Fruit fly (Drosophila melanogaster): Measurements from ENCODE around the gene CG10581.

Gene CG10581

dm6 chr3L:21037404-21037803 lies 3.4 kb upstream of the CG10581 start (continued):
- TF ChIP-seq CG6276 (GFP tag; optimal IDR thresholded peaks at IDR 0.05) (peak; percentile 56), OdsH (GFP tag; optimal IDR thresholded peaks at IDR 0.05) (peak; percentile 67), CG15336 (GFP tag; IDR thresholded peaks at IDR 0.05) (peak; percentile 80), Sox102F (GFP tag; optimal IDR thresholded peaks at IDR 0.05) (peak; percentile 20), Sox14 (GFP tag; optimal IDR thresholded peaks at IDR 0.05) (peak; percentile 54)

- TF ChIP-seq CG8319 (GFP tag; optimal IDR thresholded peaks at IDR 0.05) (no peak), fkh (GFP tag; optimal IDR thresholded peaks at IDR 0.05) (peak; percentile 84), Hr39 (GFP tag; optimal IDR thresholded peaks at IDR 0.05) (no peak), Met (GFP tag; optimal IDR thresholded peaks at IDR 0.05) (peak; percentile 2), esn (GFP tag; optimal IDR thresholded peaks at IDR 0.05) (peak; percentile 5), svp (GFP tag) (peak; percentile 65), CG1621 (tag; optimal IDR thresholded peaks at IDR 0.05) (no peak), CG6163 (GFP tag; IDR thresholded peaks at IDR 0.05) (0 out of 3 replicates have a peak, but pooled peaks have one; percentile 14), CG11902 (GFP tag; optimal IDR thresholded peaks at IDR 0.05) (no peak)
These were observed 2.4 kb upstream of the CG10581 start for dm6 chr3L:21036257-21036957.

dm6 chr3L:21035231-21035630 lies 1.2 kb upstream of the CG10581 start:
- no peak for TF ChIP-seq fkh (GFP tag; optimal IDR thresholded peaks at IDR 0.05)
- no peak for TF ChIP-seq CG9139 (GFP tag; optimal IDR thresholded peaks at IDR 0.05)
- no peak for TF ChIP-seq dac (GFP tag; optimal IDR thresholded peaks at IDR 0.05)
- no peak for TF ChIP-seq Gug (GFP tag; IDR thresholded peaks at IDR 0.05)
- TF ChIP-seq CG6808 (GFP tag; optimal IDR thresholded peaks at IDR 0.05) = no peak
- TF ChIP-seq Lpt (GFP tag; optimal IDR thresholded peaks at IDR 0.05) = no peak
- no peak for TF ChIP-seq Blimp-1 (GFP tag; optimal IDR thresholded peaks at IDR 0.05)

- peak; percentile 30 for TF ChIP-seq Sox102F (GFP tag; optimal IDR thresholded peaks at IDR 0.05)
- no peak for TF ChIP-seq CG32006 (GFP tag; optimal IDR thresholded peaks at IDR 0.05)
- peak; percentile 82 for TF ChIP-seq CG1621 (tag; optimal IDR thresholded peaks at IDR 0.05)
- TF ChIP-seq esn (GFP tag; optimal IDR thresholded peaks at IDR 0.05) = peak; percentile 39
- TF ChIP-seq lz (GFP tag; optimal IDR thresholded peaks at IDR 0.05) = peak; percentile 14
- TF ChIP-seq Sox14 (GFP tag; optimal IDR thresholded peaks at IDR 0.05) = no peak
- no peak for TF ChIP-seq topi (GFP tag; optimal IDR thresholded peaks at IDR 0.05)
- peak; percentile 16 for TF ChIP-seq CG31627 (GFP tag; optimal IDR thresholded peaks at IDR 0.05)
- peak; percentile 24 for TF ChIP-seq CG3919 (GFP tag; optimal IDR thresholded peaks at IDR 0.05)
- TF ChIP-seq Eip78C (GFP tag) = peak; percentile 72
- TF ChIP-seq Ets21C (GFP tag; optimal IDR thresholded peaks at IDR 0.05) = no peak
- peak; percentile 20 for TF ChIP-seq Met (GFP tag; optimal IDR thresholded peaks at IDR 0.05)
- TF ChIP-seq ss (GFP tag; optimal IDR thresholded peaks at IDR 0.05) = peak; percentile 56 to 66
- peak; percentile 45 for TF ChIP-seq dsx (GFP tag; optimal IDR thresholded peaks at IDR 0.05; ENCODE audit: poor library complexity, severe bottlenecking)
- TF ChIP-seq Hr4 (GFP tag; optimal IDR thresholded peaks at IDR 0.05) = peak; percentile 21
- peak; percentile 41 for TF ChIP-seq vri (GFP tag; optimal IDR thresholded peaks at IDR 0.05)
- no peak for TF ChIP-seq Ets96B (tag; optimal IDR thresholded peaks at IDR 0.05)
- peak; percentile 78 for TF ChIP-seq svp (GFP tag)
- 0 out of 3 replicates have a peak, but pooled peaks have one; percentile 13 for TF ChIP-seq CG6163 (GFP tag; IDR thresholded peaks at IDR 0.05)
- TF ChIP-seq CG9139 (GFP tag; optimal IDR thresholded peaks at IDR 0.05) = peak; percentile 16
- TF ChIP-seq CG6854 (GFP tag; optimal IDR thresholded peaks at IDR 0.05) = peak; percentile 52
- peak; percentile 25 for TF ChIP-seq Smox (GFP tag; optimal IDR thresholded peaks at IDR 0.05)
- peak; percentile 5 for TF ChIP-seq pdm3 (GFP tag; optimal IDR thresholded peaks at IDR 0.05)
These were observed 548 bp upstream of the CG10581 start, which contains the start of gene siz for dm6 chr3L:21034281-21035221. Gene siz (plus strand): TSS chr3L:21034535.
